Worm (Caenorhabditis elegans): ENCODE results near the gene R53.4.

The R53.4 gene

DNA sequence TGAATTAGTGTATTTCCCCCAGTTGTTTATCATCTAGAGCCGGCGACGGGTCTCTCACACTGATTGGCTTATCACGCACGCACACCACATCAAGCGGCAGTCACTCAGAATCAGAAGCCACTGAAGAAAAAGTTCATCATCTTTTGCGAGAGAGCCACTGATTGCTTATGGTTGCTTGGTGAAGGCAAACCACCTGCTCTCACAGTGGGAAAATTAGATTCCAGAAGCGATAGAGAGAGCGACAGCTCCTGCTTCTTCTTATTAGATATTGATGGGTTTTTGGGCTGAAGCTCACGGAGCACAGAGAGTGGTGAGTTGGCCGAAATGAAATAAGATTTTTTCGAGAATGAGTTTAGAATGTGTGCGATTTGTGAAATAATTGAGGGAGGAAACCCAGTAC is 11.7 kb downstream of the R53.4 start:
- TF ChIP-seq nhr-11 (tag; optimal IDR thresholded peaks at IDR 0.05) (peak; percentile 48), egl-5 (tag; optimal IDR thresholded peaks at IDR 0.05) (no peak)

DNA sequence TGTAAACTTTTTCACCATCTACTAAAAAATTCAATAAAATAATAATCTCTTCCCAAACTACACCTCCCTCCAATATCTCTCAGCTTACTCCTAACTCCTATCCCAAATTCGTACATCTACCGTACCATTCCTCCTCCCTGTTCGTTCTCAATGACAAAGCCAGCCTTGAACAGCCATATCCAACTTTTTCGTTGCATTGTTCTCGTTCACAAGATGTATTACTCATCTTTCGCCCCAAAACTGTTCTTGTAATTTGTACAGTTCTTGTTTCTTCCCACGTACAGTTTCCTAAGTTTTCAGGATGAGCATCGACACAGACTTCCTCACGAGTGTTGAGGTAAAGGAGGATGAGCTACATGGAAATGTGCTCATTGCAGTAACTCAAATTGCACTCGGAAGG is 13.0 kb downstream of the R53.4 start, which contains the start of gene egl-43:
Gene egl-43 (plus strand): TSS at position 301 of the 400 bp plus-strand sequence.
- TF ChIP-seq nhr-76 (tag; optimal IDR thresholded peaks at IDR 0.05) = no peak
- TF ChIP-seq lsy-12 (tag; optimal IDR thresholded peaks at IDR 0.05) = no peak
- TF ChIP-seq nhr-28 (tag; optimal IDR thresholded peaks at IDR 0.05) = no peak
- TF ChIP-seq unc-39 (tag; optimal IDR thresholded peaks at IDR 0.05) = no peak
- TF ChIP-seq hmg-11 (tag; optimal IDR thresholded peaks at IDR 0.05) = no peak
- no peak for TF ChIP-seq snpc-4 (tag; optimal IDR thresholded peaks at IDR 0.05)
- no peak for TF ChIP-seq ztf-11 (tag; optimal IDR thresholded peaks at IDR 0.05)
- no peak for TF ChIP-seq tbx-2 (tag; optimal IDR thresholded peaks at IDR 0.05)

- TF ChIP-seq skn-1 (tag; optimal IDR thresholded peaks at IDR 0.05) (no peak), nhr-237 (tag; optimal IDR thresholded peaks at IDR 0.05) (no peak), nhr-28 (tag; optimal IDR thresholded peaks at IDR 0.05) (no peak), ceh-82 (tag; optimal IDR thresholded peaks at IDR 0.05) (no peak), hmg-11 (tag; optimal IDR thresholded peaks at IDR 0.05) (no peak), mml-1 (tag; optimal IDR thresholded peaks at IDR 0.05) (no peak), ceh-9 (tag; optimal IDR thresholded peaks at IDR 0.05) (no peak), nhr-12 (tag; optimal IDR thresholded peaks at IDR 0.05) (no peak), snpc-4 (tag; optimal IDR thresholded peaks at IDR 0.05) (no peak), nhr-77 (tag; optimal IDR thresholded peaks at IDR 0.05) (no peak), elt-2 (tag; optimal IDR thresholded peaks at IDR 0.05) (no peak), egl-27 (tag; optimal IDR thresholded peaks at IDR 0.05) (no peak)
These were observed 16.0 kb downstream of the R53.4 start for ce11 chrII:9951846-9952245.

ce11 chrII:9948662-9949061 is 19.2 kb downstream of the R53.4 start:
- TF ChIP-seq hmg-11 (tag; optimal IDR thresholded peaks at IDR 0.05) (no peak), R02D3.7 (tag; optimal IDR thresholded peaks at IDR 0.05) (no peak), nhr-76 (tag; optimal IDR thresholded peaks at IDR 0.05) (no peak), ceh-28 (tag; optimal IDR thresholded peaks at IDR 0.05) (no peak), elt-1 (tag; optimal IDR thresholded peaks at IDR 0.05) (no peak), lin-15B (tag; optimal IDR thresholded peaks at IDR 0.05) (no peak), snpc-4 (tag; optimal IDR thresholded peaks at IDR 0.05) (no peak), ceh-82 (tag; optimal IDR thresholded peaks at IDR 0.05) (no peak), egl-27 (tag; optimal IDR thresholded peaks at IDR 0.05) (no peak), nhr-67 (tag; optimal IDR thresholded peaks at IDR 0.05) (no peak), mml-1 (tag; optimal IDR thresholded peaks at IDR 0.05) (no peak), fkh-10 (GFP tag; optimal IDR thresholded peaks at IDR 0.05) (no peak), nhr-28 (tag; optimal IDR thresholded peaks at IDR 0.05) (no peak), lin-39 (tag; optimal IDR thresholded peaks at IDR 0.05) (no peak), ceh-16 (tag; optimal IDR thresholded peaks at IDR 0.05) (no peak), unc-62 (GFP tag; optimal IDR thresholded peaks at IDR 0.05) (no peak), mdl-1 (tag; optimal IDR thresholded peaks at IDR 0.05) (no peak), eor-1 (tag; optimal IDR thresholded peaks at IDR 0.05) (no peak)

DNA sequence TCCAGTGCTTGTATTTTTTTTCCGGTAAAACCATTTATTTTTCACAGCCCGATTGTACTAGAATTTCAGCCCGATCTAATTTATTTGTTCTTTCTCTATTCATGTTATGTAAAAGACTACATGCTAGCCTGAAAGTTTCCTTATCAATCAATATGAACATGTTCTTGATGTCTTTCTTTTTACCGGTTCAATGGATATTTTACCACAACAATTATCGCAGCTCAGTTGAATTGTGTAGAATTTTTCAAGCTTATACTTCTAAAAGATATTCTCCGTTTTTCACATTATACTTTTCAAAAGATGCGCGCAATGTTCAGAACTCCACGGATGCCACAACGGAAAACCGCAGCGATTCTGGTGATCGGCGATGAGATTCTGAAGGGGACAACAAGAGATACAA is 24.0 kb downstream of the R53.4 start, which contains the start of gene flad-1:
Gene flad-1 (plus strand): TSS at position 301 of the 400 bp plus-strand sequence.
- TF ChIP-seq lin-15B (tag; optimal IDR thresholded peaks at IDR 0.05) = no peak
- no peak for TF ChIP-seq nhr-77 (tag; optimal IDR thresholded peaks at IDR 0.05)

DNA sequence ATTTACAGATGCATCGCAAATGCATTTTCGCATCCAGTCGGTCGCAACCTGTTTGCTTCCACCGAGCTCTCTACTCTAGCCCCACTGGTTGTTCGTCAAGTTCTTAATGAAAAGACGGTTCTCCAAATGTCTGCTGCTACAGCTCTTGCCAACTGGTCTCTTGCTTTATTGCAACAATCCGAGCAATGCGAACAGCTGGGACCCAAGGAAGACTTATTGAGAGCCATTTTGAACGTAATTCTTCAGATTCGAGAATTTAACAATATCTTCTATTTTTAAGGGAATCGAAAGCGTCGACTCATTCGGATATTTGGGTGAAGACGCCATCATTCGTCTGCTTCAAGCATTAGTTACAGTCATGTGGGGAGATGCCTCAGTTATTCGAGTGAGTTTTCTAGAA is 24.6 kb downstream of the R53.4 start:
- TF ChIP-seq mml-1 (tag; optimal IDR thresholded peaks at IDR 0.05) (no peak), nhr-12 (tag; optimal IDR thresholded peaks at IDR 0.05) (no peak), nhr-23 (tag; optimal IDR thresholded peaks at IDR 0.05) (no peak), pha-4 (tag; optimal IDR thresholded peaks at IDR 0.05) (no peak), jun-1 (tag; optimal IDR thresholded peaks at IDR 0.05) (no peak), elt-1 (tag; optimal IDR thresholded peaks at IDR 0.05) (no peak), nhr-76 (tag; optimal IDR thresholded peaks at IDR 0.05) (no peak), fkh-2 (tag; optimal IDR thresholded peaks at IDR 0.05) (no peak), elt-2 (tag; optimal IDR thresholded peaks at IDR 0.05) (no peak), aly-2 (tag; optimal IDR thresholded peaks at IDR 0.05) (no peak), skn-1 (tag; optimal IDR thresholded peaks at IDR 0.05) (no peak), lsy-12 (tag; optimal IDR thresholded peaks at IDR 0.05) (no peak), pqm-1 (tag; optimal IDR thresholded peaks at IDR 0.05) (no peak), daf-12 (tag; optimal IDR thresholded peaks at IDR 0.05) (no peak), ceh-28 (tag; optimal IDR thresholded peaks at IDR 0.05) (no peak)

Data from whole organism, L3 larva.